Fruit fly (Drosophila melanogaster) whole organism, embryonic: ENCODE data around the gene CG32344.

Source experiments
- Abd-B ChIP-seq: fragments of 200-800 bp; sonication (Bioruptor generic); optimal IDR thresholded peaks from 2 replicates; lab custom pipeline; 2018; ENCODE audit warnings: missing biosample characterization, mild to moderate bottlenecking, missing genetic modification characterization, moderate library complexity
- CG11504 ChIP-seq: fragments of 200-800 bp; sonication (Bioruptor generic); optimal IDR thresholded peaks from 3 replicates; lab custom pipeline; 2019; ENCODE audit warnings: missing biosample characterization, mild to moderate bottlenecking, missing genetic modification characterization, moderate library complexity
- CG11695 ChIP-seq: fragments of 200-800 bp; sonication (Bioruptor generic); IDR thresholded peaks from 3 replicates; pipeline ENCODE4 v1.3.6; 2022; ENCODE audit warnings: missing biosample characterization, missing genetic modification characterization
- CG12659 ChIP-seq: fragments of 200-800 bp; sonication (Bioruptor generic); optimal IDR thresholded peaks from 3 replicates; lab custom pipeline; 2017; ENCODE audit warnings: mild to moderate bottlenecking, missing biosample characterization, missing genetic modification reagents, missing genetic modification characterization
- CG13123 ChIP-seq: fragments of 200-800 bp; sonication (Bioruptor generic); optimal IDR thresholded peaks from 2 replicates; lab custom pipeline; 2016; ENCODE audit warnings: missing biosample characterization, missing genetic modification characterization
- CG1603 ChIP-seq: fragments of 200-800 bp; sonication (Bioruptor generic); optimal IDR thresholded peaks from 2 replicates; lab custom pipeline; 2019; ENCODE audit warnings: missing biosample characterization, mild to moderate bottlenecking, missing genetic modification characterization, moderate library complexity
- CG16813 ChIP-seq: fragments of 200-800 bp; sonication (Bioruptor generic); IDR thresholded peaks from 3 replicates; pipeline ENCODE4 v1.3.6; 2022; ENCODE audit warnings: missing biosample characterization, missing genetic modification characterization; ENCODE audit not compliant: partially characterized antibody
- CG16863 ChIP-seq: fragments of 200-800 bp; sonication (Bioruptor generic); optimal IDR thresholded peaks from 3 replicates; lab custom pipeline; 2016; ENCODE audit warnings: missing biosample characterization, missing genetic modification characterization
- CG17568 ChIP-seq: fragments of 200-800 bp; sonication (Bioruptor generic); optimal IDR thresholded peaks from 2 replicates; lab custom pipeline; 2018; ENCODE audit warnings: missing biosample characterization, mild to moderate bottlenecking, missing genetic modification characterization, moderate library complexity
- CG17612 ChIP-seq: fragments of 200-800 bp; sonication (Bioruptor generic); IDR thresholded peaks from 2 replicates; pipeline ENCODE4 v1.3.6; 2022; ENCODE audit warnings: missing biosample characterization, missing genetic modification characterization
- CG2199 ChIP-seq: fragments of 200-800 bp; sonication (Bioruptor generic); IDR thresholded peaks from 3 replicates; pipeline ENCODE4 v1.3.6; 2022; ENCODE audit warnings: missing biosample characterization, missing genetic modification characterization
- CG2678 ChIP-seq: fragments of 200-800 bp; sonication (Bioruptor generic); optimal IDR thresholded peaks from 3 replicates; lab custom pipeline; 2019; ENCODE audit warnings: missing biosample characterization, mild to moderate bottlenecking, missing genetic modification characterization, moderate library complexity
- CG2875 ChIP-seq: fragments of 200-800 bp; sonication (Bioruptor generic); optimal IDR thresholded peaks from 2 replicates; lab custom pipeline; 2017; ENCODE audit warnings: missing biosample characterization, mild to moderate bottlenecking, missing genetic modification characterization, missing genetic modification reagents
- CG30020 ChIP-seq: fragments of 200-800 bp; optimal IDR thresholded peaks from 2 replicates; lab custom pipeline; 2019; ENCODE audit warnings: missing biosample characterization, mild to moderate bottlenecking, missing genetic modification characterization, moderate library complexity
- CG31365 ChIP-seq: fragments of 200-800 bp; sonication (Bioruptor generic); optimal IDR thresholded peaks from 2 replicates; lab custom pipeline; 2018; ENCODE audit warnings: missing biosample characterization, mild to moderate bottlenecking, missing genetic modification characterization
- CG4404 ChIP-seq: fragments of 200-800 bp; sonication (Bioruptor generic); IDR thresholded peaks from 2 replicates; pipeline ENCODE4 v1.3.6; 2022; ENCODE audit warnings: missing biosample characterization, missing genetic modification characterization
- CG4707 ChIP-seq: fragments of 200-800 bp; sonication (Bioruptor generic); optimal IDR thresholded peaks from 2 replicates; lab custom pipeline; 2018; ENCODE audit warnings: missing biosample characterization, mild to moderate bottlenecking, missing genetic modification characterization, moderate library complexity
- CG6272 ChIP-seq: fragments of 200-800 bp; sonication (Bioruptor generic); IDR thresholded peaks from 2 replicates; pipeline ENCODE4 v1.3.6; 2022; ENCODE audit warnings: missing biosample characterization, missing genetic modification characterization
- CG7372 ChIP-seq: fragments of 200-800 bp; sonication (Bioruptor generic); IDR thresholded peaks from 2 replicates; pipeline ENCODE4 v1.3.6; 2022; ENCODE audit warnings: missing biosample characterization, missing genetic modification characterization
- D19A ChIP-seq: fragments of 200-800 bp; optimal IDR thresholded peaks from 3 replicates; lab custom pipeline; 2019; ENCODE audit warnings: missing biosample characterization, mild to moderate bottlenecking, missing genetic modification characterization, moderate library complexity
- Dad ChIP-seq: fragments of 200-800 bp; sonication (Bioruptor generic); optimal IDR thresholded peaks from 3 replicates; lab custom pipeline; 2016; ENCODE audit warnings: missing biosample characterization, missing genetic modification characterization
- Doc3 ChIP-seq: fragments of 200-800 bp; sonication (Bioruptor generic); IDR thresholded peaks from 3 replicates; pipeline ENCODE4 v1.3.6; 2022; ENCODE audit warnings: missing biosample characterization, missing genetic modification characterization; ENCODE audit not compliant: partially characterized antibody
- Drgx ChIP-seq: fragments of 200-800 bp; sonication (Bioruptor generic); IDR thresholded peaks from 2 replicates; pipeline ENCODE4 v1.3.6; 2022; ENCODE audit warnings: missing biosample characterization, missing genetic modification characterization
- E2f1 ChIP-seq: fragments of 200-800 bp; sonication (Bioruptor generic); IDR thresholded peaks from 2 replicates; pipeline ENCODE4 v1.3.6; 2022; ENCODE audit warnings: missing biosample characterization, missing genetic modification characterization
- HmgZ ChIP-seq: fragments of 200-800 bp; sonication (Bioruptor generic); optimal IDR thresholded peaks from 2 replicates; lab custom pipeline; 2018; ENCODE audit warnings: missing biosample characterization, mild to moderate bottlenecking, missing genetic modification characterization
- Hsf ChIP-seq: fragments of 200-800 bp; sonication (Bioruptor generic); optimal IDR thresholded peaks from 3 replicates; lab custom pipeline; 2016; ENCODE audit warnings: missing biosample characterization, missing genetic modification characterization
- NfI ChIP-seq: fragments of 200-800 bp; sonication (Bioruptor generic); optimal IDR thresholded peaks from 3 replicates; lab custom pipeline; 2018; ENCODE audit warnings: missing biosample characterization, mild to moderate bottlenecking, missing genetic modification characterization, moderate library complexity
- Oli ChIP-seq: fragments of 200-800 bp; sonication (Bioruptor generic); optimal IDR thresholded peaks from 2 replicates; lab custom pipeline; 2018; ENCODE audit warnings: missing biosample characterization, mild to moderate bottlenecking, missing genetic modification characterization, moderate library complexity
- Pdp1 ChIP-seq, 2 experiments: fragments of 200-800 bp; sonication (Bioruptor generic); optimal IDR thresholded peaks; 3 replicates each; lab custom pipeline; 2016; ENCODE audit warnings: missing biosample characterization in 2 of 2, missing genetic modification characterization in 2 of 2, mild to moderate bottlenecking in 1 of 2, moderate library complexity in 1 of 2
- Side ChIP-seq: fragments of 200-800 bp; sonication (Bioruptor generic); optimal IDR thresholded peaks from 2 replicates; lab custom pipeline; 2016; ENCODE audit warnings: missing biosample characterization, missing genetic modification characterization
- Sry-β ChIP-seq: fragments of 200-800 bp; sonication (Bioruptor generic); optimal IDR thresholded peaks from 2 replicates; lab custom pipeline; 2018; ENCODE audit warnings: missing biosample characterization, mild to moderate bottlenecking, missing genetic modification characterization, moderate library complexity
- Usf ChIP-seq: fragments of 200-800 bp; sonication (Bioruptor generic); optimal IDR thresholded peaks from 2 replicates; lab custom pipeline; 2017; ENCODE audit warnings: missing genotype, missing biosample characterization, missing genetic modification characterization
- ap ChIP-seq: fragments of 200-800 bp; sonication (Bioruptor generic); IDR thresholded peaks from 2 replicates; pipeline ENCODE4 v1.3.6; 2022; ENCODE audit warnings: missing biosample characterization, missing genetic modification characterization
- cg ChIP-seq: fragments of 200-800 bp; sonication (Bioruptor generic); optimal IDR thresholded peaks from 3 replicates; lab custom pipeline; 2019; ENCODE audit warnings: missing biosample characterization, mild to moderate bottlenecking, missing genetic modification characterization, moderate library complexity
- fd3F ChIP-seq: fragments of 200-800 bp; sonication (Bioruptor generic); optimal IDR thresholded peaks from 2 replicates; lab custom pipeline; 2018; ENCODE audit warnings: missing biosample characterization, mild to moderate bottlenecking, missing genetic modification characterization, moderate library complexity
- fru ChIP-seq: fragments of >200 bp; optimal IDR thresholded peaks from 2 replicates; lab custom pipeline; 2017
- gcm ChIP-seq: fragments of 200-800 bp; sonication (Bioruptor generic); optimal IDR thresholded peaks from 2 replicates; lab custom pipeline; 2019; ENCODE audit warnings: missing biosample characterization, mild to moderate bottlenecking, missing genetic modification characterization, moderate library complexity
- gfzf ChIP-seq: fragments of 200-800 bp; sonication (Bioruptor generic); optimal IDR thresholded peaks from 2 replicates; lab custom pipeline; 2016; ENCODE audit warnings: missing biosample characterization, mild to moderate bottlenecking, missing genetic modification characterization, moderate library complexity
- grn ChIP-seq: fragments of 200-800 bp; sonication (Bioruptor generic); optimal IDR thresholded peaks from 3 replicates; lab custom pipeline; 2017; ENCODE audit warnings: missing biosample characterization, missing genetic modification characterization
- hth ChIP-seq: fragments of >200 bp; optimal IDR thresholded peaks from 2 replicates; lab custom pipeline; 2017; ENCODE audit warnings: inconsistent platforms
- lilli ChIP-seq: fragments of 200-800 bp; sonication (Bioruptor generic); optimal IDR thresholded peaks from 3 replicates; lab custom pipeline; 2016; ENCODE audit warnings: missing biosample characterization, missing genetic modification characterization
- luna ChIP-seq: fragments of 200-800 bp; sonication (Bioruptor generic); optimal IDR thresholded peaks from 2 replicates; lab custom pipeline; 2016; ENCODE audit warnings: missing biosample characterization, missing genetic modification characterization
- pros ChIP-seq: fragments of 200-800 bp; sonication (Bioruptor generic); optimal IDR thresholded peaks from 3 replicates; lab custom pipeline; 2019; ENCODE audit warnings: missing biosample characterization, mild to moderate bottlenecking, missing genetic modification characterization, moderate library complexity
- sisA ChIP-seq: fragments of 200-800 bp; sonication (Bioruptor generic); IDR thresholded peaks from 2 replicates; pipeline ENCODE4 v1.3.6; 2022; ENCODE audit warnings: missing biosample characterization, missing genetic modification characterization
- sug ChIP-seq: fragments of 200-800 bp; optimal IDR thresholded peaks from 2 replicates; lab custom pipeline; 2019; ENCODE audit warnings: missing biosample characterization, mild to moderate bottlenecking, missing genetic modification characterization, moderate library complexity
- tup ChIP-seq: fragments of 200-800 bp; sonication (Bioruptor generic); optimal IDR thresholded peaks from 2 replicates; lab custom pipeline; 2016; ENCODE audit warnings: missing biosample characterization, mild to moderate bottlenecking, missing genetic modification characterization, moderate library complexity
- vfl ChIP-seq: fragments of 200-800 bp; sonication (Bioruptor generic); optimal IDR thresholded peaks from 2 replicates; lab custom pipeline; 2016; ENCODE audit warnings: missing biosample characterization, missing genetic modification characterization
- vvl ChIP-seq: fragments of 200-800 bp; sonication (Bioruptor generic); IDR thresholded peaks from 2 replicates; pipeline ENCODE4 v1.3.6; 2022; ENCODE audit warnings: missing biosample characterization, missing genetic modification characterization
- wor ChIP-seq: fragments of 200-800 bp; sonication (Bioruptor generic); IDR thresholded peaks from 2 replicates; pipeline ENCODE4 v1.3.6; 2022; ENCODE audit warnings: missing biosample characterization, missing genetic modification characterization
- yki ChIP-seq: fragments of >200 bp; optimal IDR thresholded peaks from 3 replicates; lab custom pipeline; 2018

CG32344 gene

DNA sequence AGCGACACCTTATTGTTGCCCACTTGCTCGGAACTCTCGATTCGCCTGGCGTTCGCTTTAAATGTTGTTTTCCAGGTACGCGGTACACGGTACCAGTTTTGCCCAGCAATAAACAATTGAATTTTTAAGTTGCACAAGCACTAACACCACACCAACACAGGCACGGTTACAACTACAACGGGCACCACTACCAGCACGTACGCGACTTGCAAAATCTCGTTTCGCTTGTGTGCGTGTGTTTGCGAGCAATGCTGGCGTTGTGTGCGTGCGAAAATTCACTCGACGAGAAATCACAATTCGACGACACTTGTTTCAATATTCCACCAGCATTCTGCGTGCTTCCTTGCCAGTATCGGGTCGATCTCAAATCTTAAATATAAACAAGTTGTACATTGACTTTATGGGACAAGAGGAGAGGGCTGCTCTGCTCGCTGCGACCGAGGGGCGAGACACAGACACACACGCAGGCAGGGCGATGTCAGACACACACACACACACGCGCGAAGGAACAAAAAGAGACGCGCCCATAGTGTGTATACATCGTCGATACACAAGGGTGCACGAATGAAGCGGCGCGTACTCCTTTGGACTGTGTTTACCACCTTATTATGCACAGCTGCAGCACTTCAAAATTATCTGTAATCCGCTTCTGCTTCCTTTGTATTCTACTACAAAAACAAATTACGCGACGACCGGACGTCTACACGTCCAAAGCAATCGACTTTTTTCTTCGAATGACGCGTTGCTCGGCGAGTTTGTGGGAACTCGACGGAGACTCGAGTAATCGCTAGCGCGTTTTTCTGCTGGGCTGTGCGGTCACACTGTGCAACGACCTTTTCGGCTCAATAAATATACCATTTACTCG lies 5.1 kb downstream of the CG32344 start, which contains the start of gene fwd (continued):
- TF ChIP-seq CG16813 (0 out of 3 replicates have a peak, but pooled peaks have one; percentile 22), CG7372 (GFP tag; lab: Robert Waterston, UW) (no peak), yki (lab: Kevin White, UChicago) (no peak), ap (GFP tag; lab: Robert Waterston, UW) (no peak), CG13123 (no peak), CG4404 (no peak), HmgZ (tag; lab: Kevin White, UChicago) (peak; percentile 85), CG12659 (peak; percentile 84), Dad (GFP tag; lab: Kevin White, UChicago) (no peak), hth (lab: Kevin White, UChicago) (no peak), CG4707 (no peak), CG16863 (GFP tag; lab: Kevin White, UChicago) (no peak), pros (GFP tag; lab: Kevin White, UChicago) (peak; percentile 64), fd3F (GFP tag; lab: Kevin White, UChicago) (no peak), CG11695 (GFP tag; lab: Robert Waterston, UW) (no peak), vvl (peak; percentile 45; the same call in 1 of the 2 replicates), CG30020 (tag; lab: Kevin White, UChicago) (peak; percentile 54), Oli (tag; lab: Kevin White, UChicago) (no peak), gcm (GFP tag; lab: Kevin White, UChicago) (no peak), CG31365 (tag; lab: Kevin White, UChicago) (peak; percentile 14), Side (peak; percentile 8), Abd-B (GFP tag; lab: Kevin White, UChicago) (no peak), cg (GFP tag; lab: Kevin White, UChicago) (peak; percentile 98), CG2678 (tag; lab: Kevin White, UChicago) (no peak), CG2199 (GFP tag; lab: Robert Waterston, UW) (peak; percentile 40; the same call in 1 of the 3 replicates), CG1603 (peak; percentile 85), Drgx (GFP tag; lab: Robert Waterston, UW) (no peak), D19A (tag; lab: Kevin White, UChicago) (peak; percentile 36), CG17568 (GFP tag; lab: Kevin White, UChicago) (no peak), sisA (GFP tag; lab: Robert Waterston, UW) (no peak), Hsf (GFP tag; lab: Kevin White, UChicago) (no peak), CG11504 (tag; lab: Kevin White, UChicago) (no peak), CG17612 (GFP tag; lab: Robert Waterston, UW) (no peak), Usf (GFP tag; lab: Kevin White, UChicago) (no peak), Doc3 (GFP tag; lab: Robert Waterston, UW) (no peak), grn (GFP tag; lab: Kevin White, UChicago) (no peak), luna (no peak), sug (tag; lab: Kevin White, UChicago) (peak; percentile 45), E2f1 (no peak), lilli (peak; percentile 38), Sry-β (GFP tag; lab: Kevin White, UChicago) (no peak), wor (GFP tag; lab: Robert Waterston, UW) (no peak), vfl (GFP tag; lab: Kevin White, UChicago) (no peak), CG6272 (GFP tag; lab: Robert Waterston, UW) (peak; percentile 25; the same call in 1 of the 2 replicates), gfzf (GFP tag; lab: Kevin White, UChicago) (peak; percentile 99), Pdp1 (GFP tag; optimal IDR thresholded peaks at IDR 0.05; lab: Kevin White, UChicago) (peak in 1 of 2 experiments; percentile 82), tup (GFP tag; lab: Kevin White, UChicago) (no peak), fru (lab: Kevin White, UChicago) (no peak), CG2875 (peak; percentile 22), NfI (peak; percentile 26)
